Fruit fly (Drosophila melanogaster) whole organism, embryonic: Measurements from ENCODE around the gene Fancl.

ENCODE experiments used
- Adf1 ChIP-seq: fragments of 200-800 bp; sonication (Bioruptor generic); IDR thresholded peaks from 2 replicates; pipeline ENCODE4 v1.3.6; 2022; ENCODE audit warnings: missing biosample characterization, missing genetic modification characterization
- CG11247 ChIP-seq: fragments of 200-800 bp; sonication (Bioruptor generic); IDR thresholded peaks from 2 replicates; pipeline ENCODE4 v1.3.6; 2022; ENCODE audit warnings: missing biosample characterization, missing genetic modification characterization
- CG15269 ChIP-seq: fragments of 200-800 bp; sonication (Bioruptor generic); optimal IDR thresholded peaks from 2 replicates; lab custom pipeline; 2018; ENCODE audit warnings: missing biosample characterization, mild to moderate bottlenecking, missing genetic modification characterization, moderate library complexity
- CG15514 ChIP-seq: fragments of 200-800 bp; sonication (Bioruptor generic); optimal IDR thresholded peaks from 3 replicates; lab custom pipeline; 2017; ENCODE audit warnings: missing biosample characterization, missing genetic modification characterization, mild to moderate bottlenecking, moderate library complexity, missing genetic modification reagents
- CG17359 ChIP-seq: fragments of 200-800 bp; sonication (Bioruptor generic); optimal IDR thresholded peaks from 3 replicates; lab custom pipeline; 2018; ENCODE audit warnings: missing biosample characterization, mild to moderate bottlenecking, missing genetic modification characterization, moderate library complexity
- CG17912 ChIP-seq: fragments of 200-800 bp; sonication (Bioruptor generic); optimal IDR thresholded peaks from 2 replicates; lab custom pipeline; 2018; ENCODE audit warnings: missing biosample characterization, mild to moderate bottlenecking, missing genetic modification characterization
- CG18599 ChIP-seq: fragments of 200-800 bp; sonication (Bioruptor generic); optimal IDR thresholded peaks from 3 replicates; lab custom pipeline; 2017; ENCODE audit warnings: missing biosample characterization, missing genetic modification characterization, mild to moderate bottlenecking, moderate library complexity, missing genetic modification reagents
- CG30403 ChIP-seq: fragments of 200-800 bp; sonication (Bioruptor generic); optimal IDR thresholded peaks from 3 replicates; lab custom pipeline; 2016; ENCODE audit warnings: missing biosample characterization, missing genetic modification characterization
- CG30431 ChIP-seq: fragments of 200-800 bp; sonication (Bioruptor generic); optimal IDR thresholded peaks from 2 replicates; lab custom pipeline; 2017; ENCODE audit warnings: missing biosample characterization, missing genetic modification characterization
- CG33213 ChIP-seq: fragments of 200-800 bp; sonication (Bioruptor generic); optimal IDR thresholded peaks from 3 replicates; lab custom pipeline; 2016; ENCODE audit warnings: missing biosample characterization, missing genetic modification characterization
- CG3847 ChIP-seq: fragments of 200-800 bp; sonication (Bioruptor generic); IDR thresholded peaks from 2 replicates; pipeline ENCODE4 v1.3.6; 2022; ENCODE audit warnings: missing biosample characterization, missing genetic modification characterization
- CG4328 ChIP-seq: fragments of 200-800 bp; sonication (Bioruptor generic); optimal IDR thresholded peaks from 3 replicates; lab custom pipeline; 2017; ENCODE audit warnings: missing biosample characterization, missing genetic modification reagents, missing genetic modification characterization
- CG4404 ChIP-seq: fragments of 200-800 bp; sonication (Bioruptor generic); IDR thresholded peaks from 2 replicates; pipeline ENCODE4 v1.3.6; 2022; ENCODE audit warnings: missing biosample characterization, missing genetic modification characterization
- CG4424 ChIP-seq: fragments of 200-800 bp; sonication (Bioruptor generic); optimal IDR thresholded peaks from 3 replicates; lab custom pipeline; 2016; ENCODE audit warnings: missing biosample characterization, missing genetic modification characterization
- CG6175 ChIP-seq: fragments of 200-800 bp; sonication (Bioruptor generic); IDR thresholded peaks from 3 replicates; pipeline ENCODE4 v1.3.6; 2022; ENCODE audit warnings: missing biosample characterization, missing genetic modification characterization
- CG9215 ChIP-seq: fragments of 200-800 bp; sonication (Bioruptor generic); IDR thresholded peaks from 2 replicates; pipeline ENCODE4 v1.3.6; 2022; ENCODE audit warnings: missing biosample characterization, missing genetic modification characterization
- CG9727 ChIP-seq: fragments of 200-800 bp; sonication (Bioruptor generic); optimal IDR thresholded peaks from 3 replicates; lab custom pipeline; 2017; ENCODE audit warnings: missing biosample characterization, mild to moderate bottlenecking, missing genetic modification characterization
- Camta ChIP-seq: fragments of 200-800 bp; sonication (Bioruptor generic); optimal IDR thresholded peaks from 2 replicates; lab custom pipeline; 2016; ENCODE audit warnings: missing biosample characterization, missing genetic modification characterization
- D ChIP-seq, 2 experiments: fragments of 200-800 bp in 1 of 2; fragments of >200 bp in 1 of 2; sonication (Bioruptor generic) in 1 of 2; optimal IDR thresholded peaks; 2 replicates in 1 of 2; 3 replicates in 1 of 2; lab custom pipeline; 2017; ENCODE audit warnings: mild to moderate bottlenecking in 1 of 2, missing biosample characterization in 1 of 2, missing genetic modification characterization in 1 of 2, missing genetic modification reagents in 1 of 2
- Dad ChIP-seq: fragments of 200-800 bp; sonication (Bioruptor generic); optimal IDR thresholded peaks from 3 replicates; lab custom pipeline; 2016; ENCODE audit warnings: missing biosample characterization, missing genetic modification characterization
- Doc2 ChIP-seq: fragments of 200-800 bp; sonication (Bioruptor generic); IDR thresholded peaks from 2 replicates; pipeline ENCODE4 v1.3.6; 2022; ENCODE audit warnings: missing biosample characterization, missing genetic modification characterization
- Dp ChIP-seq: fragments of 200-800 bp; sonication (Bioruptor generic); optimal IDR thresholded peaks from 2 replicates; lab custom pipeline; 2018; ENCODE audit warnings: missing biosample characterization, mild to moderate bottlenecking, missing genetic modification characterization, moderate library complexity
- E2f2 ChIP-seq: fragments of 200-800 bp; sonication (Bioruptor generic); IDR thresholded peaks from 2 replicates; pipeline ENCODE4 v1.3.6; 2022; ENCODE audit warnings: missing biosample characterization, missing genetic modification characterization
- Gsc ChIP-seq: fragments of 200-800 bp; sonication (Bioruptor generic); IDR thresholded peaks from 2 replicates; pipeline ENCODE4 v1.3.6; 2022; ENCODE audit warnings: missing biosample characterization, missing genetic modification characterization
- HLHmδ ChIP-seq: fragments of 200-800 bp; sonication (Bioruptor generic); optimal IDR thresholded peaks from 2 replicates; lab custom pipeline; 2018; ENCODE audit warnings: missing biosample characterization, mild to moderate bottlenecking, missing genetic modification characterization, moderate library complexity
- Neu2 ChIP-seq: fragments of 200-800 bp; sonication (Bioruptor generic); optimal IDR thresholded peaks from 3 replicates; lab custom pipeline; 2016; ENCODE audit warnings: missing biosample characterization, missing genetic modification characterization, borderline replicate concordance
- Nf-YB ChIP-seq: fragments of 200-800 bp; sonication (Bioruptor generic); optimal IDR thresholded peaks from 3 replicates; lab custom pipeline; 2019; ENCODE audit warnings: missing biosample characterization, mild to moderate bottlenecking, missing genetic modification characterization, moderate library complexity
- Sin3A ChIP-seq: fragments of >200 bp; optimal IDR thresholded peaks from 2 replicates; lab custom pipeline; 2018
- Ssrp ChIP-seq: fragments of 200-800 bp; sonication (Bioruptor generic); optimal IDR thresholded peaks from 2 replicates; lab custom pipeline; 2018; ENCODE audit warnings: missing biosample characterization, mild to moderate bottlenecking, missing genetic modification characterization, moderate library complexity
- amos ChIP-seq: fragments of 200-800 bp; sonication (Bioruptor generic); IDR thresholded peaks from 2 replicates; pipeline ENCODE4 v1.3.6; 2022; ENCODE audit warnings: missing biosample characterization, missing genetic modification characterization; ENCODE audit not compliant: partially characterized antibody
- ap ChIP-seq: fragments of 200-800 bp; sonication (Bioruptor generic); IDR thresholded peaks from 2 replicates; pipeline ENCODE4 v1.3.6; 2022; ENCODE audit warnings: missing biosample characterization, missing genetic modification characterization
- ash1 ChIP-seq: fragments of 200-800 bp; sonication (Bioruptor generic); optimal IDR thresholded peaks from 2 replicates; lab custom pipeline; 2018; ENCODE audit warnings: missing biosample characterization, mild to moderate bottlenecking, missing genetic modification characterization
- az2 ChIP-seq: fragments of 200-800 bp; sonication (Bioruptor generic); optimal IDR thresholded peaks from 3 replicates; lab custom pipeline; 2016; ENCODE audit warnings: missing biosample characterization, missing genetic modification characterization
- cato ChIP-seq: fragments of 200-800 bp; sonication (Bioruptor generic); optimal IDR thresholded peaks from 2 replicates; lab custom pipeline; 2016; ENCODE audit warnings: missing biosample characterization, missing genetic modification characterization, borderline replicate concordance
- chm ChIP-seq: fragments of 200-800 bp; sonication (Bioruptor generic); IDR thresholded peaks from 2 replicates; pipeline ENCODE4 v1.3.6; 2022; ENCODE audit warnings: missing biosample characterization, missing genetic modification characterization
- corto ChIP-seq: fragments of 200-800 bp; sonication (Bioruptor generic); optimal IDR thresholded peaks from 2 replicates; lab custom pipeline; 2016; ENCODE audit warnings: missing biosample characterization, mild to moderate bottlenecking, missing genetic modification characterization, moderate library complexity
- dysf ChIP-seq: fragments of 200-800 bp; sonication (Bioruptor generic); IDR thresholded peaks from 3 replicates; pipeline ENCODE4 v1.3.6; 2022; ENCODE audit warnings: missing biosample characterization, missing genetic modification characterization
- ewg ChIP-seq: fragments of 200-800 bp; sonication (Bioruptor generic); optimal IDR thresholded peaks from 3 replicates; lab custom pipeline; 2017; ENCODE audit warnings: mild to moderate bottlenecking, missing biosample characterization, missing genetic modification reagents, missing genetic modification characterization
- gfzf ChIP-seq: fragments of 200-800 bp; sonication (Bioruptor generic); optimal IDR thresholded peaks from 2 replicates; lab custom pipeline; 2016; ENCODE audit warnings: missing biosample characterization, mild to moderate bottlenecking, missing genetic modification characterization, moderate library complexity
- gsb ChIP-seq: fragments of 200-800 bp; sonication (Bioruptor generic); IDR thresholded peaks from 2 replicates; pipeline ENCODE4 v1.3.6; 2022; ENCODE audit warnings: missing biosample characterization, missing genetic modification characterization
- h ChIP-seq: fragments of >200 bp; optimal IDR thresholded peaks from 2 replicates; lab custom pipeline; 2017
- lab ChIP-seq: fragments of 200-800 bp; sonication (Bioruptor generic); optimal IDR thresholded peaks from 3 replicates; lab custom pipeline; 2017; ENCODE audit warnings: missing biosample characterization, missing genetic modification characterization, mild to moderate bottlenecking, moderate library complexity, missing genetic modification reagents
- oc ChIP-seq: fragments of 200-800 bp; sonication (Bioruptor generic); optimal IDR thresholded peaks from 2 replicates; lab custom pipeline; 2018; ENCODE audit warnings: missing biosample characterization, mild to moderate bottlenecking, missing genetic modification characterization, moderate library complexity
- onecut ChIP-seq: fragments of 200-800 bp; sonication (Bioruptor generic); IDR thresholded peaks from 2 replicates; pipeline ENCODE4 v1.3.6; 2022; ENCODE audit warnings: missing biosample characterization, missing genetic modification characterization
- org-1 ChIP-seq: fragments of 200-800 bp; sonication (Bioruptor generic); optimal IDR thresholded peaks from 2 replicates; lab custom pipeline; 2017; ENCODE audit warnings: missing biosample characterization, missing genetic modification characterization
- sim ChIP-seq: fragments of 200-800 bp; sonication (Bioruptor generic); IDR thresholded peaks from 2 replicates; pipeline ENCODE4 v1.3.6; 2022; ENCODE audit warnings: missing biosample characterization, missing genetic modification characterization
- slbo ChIP-seq: fragments of 200-800 bp; sonication (Bioruptor generic); IDR thresholded peaks from 2 replicates; pipeline ENCODE4 v1.3.6; 2022; ENCODE audit warnings: missing biosample characterization, missing genetic modification characterization
- sob ChIP-seq: fragments of 200-800 bp; sonication (Bioruptor generic); IDR thresholded peaks from 2 replicates; pipeline ENCODE4 v1.3.6; 2022; ENCODE audit warnings: missing biosample characterization, missing genetic modification characterization
- sr ChIP-seq: fragments of 200-800 bp; sonication (Bioruptor generic); IDR thresholded peaks from 3 replicates; pipeline ENCODE4 v1.3.6; 2022; ENCODE audit warnings: missing biosample characterization, missing genetic modification characterization

The Fancl gene

dm6 chr3R:10087206-10087927 lies 34.7 kb upstream of the Fancl start (continued):
- TF ChIP-seq CG18599 (GFP tag; lab: Kevin White, UChicago): peak; percentile 77
- TF ChIP-seq CG30403 (GFP tag; lab: Kevin White, UChicago): peak; percentile 72
- TF ChIP-seq Camta (GFP tag; lab: Kevin White, UChicago): peak; percentile 73
- TF ChIP-seq chm: no peak
- TF ChIP-seq ap: peak; percentile 52; the same call in 1 of the 2 replicates
- peak; percentile 55; the same call in 1 of the 2 replicates for TF ChIP-seq sob (GFP tag; lab: Robert Waterston, UW)
- TF ChIP-seq Doc2: no peak
- peak; percentile 51 for TF ChIP-seq CG3847 (GFP tag; lab: Robert Waterston, UW)
- TF ChIP-seq sr: 0 out of 3 replicates have a peak, but pooled peaks have one; percentile 51
- TF ChIP-seq CG4424: peak; percentile 46
- peak; percentile 88 for TF ChIP-seq slbo (GFP tag; lab: Robert Waterston, UW)
- TF ChIP-seq Ssrp: peak; percentile 44
- peak; percentile 28; the same call in 1 of the 2 replicates for TF ChIP-seq CG4404 (GFP tag; lab: Robert Waterston, UW)
- peak; percentile 40 for TF ChIP-seq cato (GFP tag; lab: Kevin White, UChicago)
- no peak for TF ChIP-seq HLHmδ (GFP tag; lab: Kevin White, UChicago)
- 0 out of 3 replicates have a peak, but pooled peaks have one; percentile 32 for TF ChIP-seq CG6175 (GFP tag; lab: Robert Waterston, UW)
- TF ChIP-seq ash1: no peak
- peak; percentile 79 for TF ChIP-seq lab (GFP tag; lab: Kevin White, UChicago)
- peak; percentile 40 for TF ChIP-seq Gsc (GFP tag; lab: Robert Waterston, UW)
- peak; percentile 69 for TF ChIP-seq corto (GFP tag; lab: Kevin White, UChicago)
- no peak for TF ChIP-seq gfzf
- TF ChIP-seq CG30431 (GFP tag; lab: Kevin White, UChicago): peak; percentile 46
- TF ChIP-seq CG15514 (GFP tag; lab: Kevin White, UChicago): peak; percentile 65
- peak; percentile 26 for TF ChIP-seq ewg (GFP tag; lab: Kevin White, UChicago)
- peak; percentile 64 for TF ChIP-seq CG11247 (GFP tag; lab: Robert Waterston, UW)
- no peak for TF ChIP-seq D (optimal IDR thresholded peaks at IDR 0.05; lab: Kevin White, UChicago)
- TF ChIP-seq D (GFP tag; optimal IDR thresholded peaks at IDR 0.05; lab: Kevin White, UChicago): no peak
- TF ChIP-seq sim (GFP tag; lab: Robert Waterston, UW): no peak
- peak; percentile 68 for TF ChIP-seq az2 (GFP tag; lab: Kevin White, UChicago)
- TF ChIP-seq Dad (GFP tag; lab: Kevin White, UChicago): peak; percentile 47
- no peak for TF ChIP-seq CG17912
- TF ChIP-seq Sin3A (lab: Kevin White, UChicago): no peak
- peak; percentile 72 for TF ChIP-seq CG33213 (GFP tag; lab: Kevin White, UChicago)
- TF ChIP-seq Nf-YB: peak; percentile 11
- TF ChIP-seq CG17359: peak; percentile 62
- peak; percentile 70 for TF ChIP-seq CG9727 (GFP tag; lab: Kevin White, UChicago)
- peak; percentile 52 for TF ChIP-seq CG15269 (tag; lab: Kevin White, UChicago)
- no peak for TF ChIP-seq Dp (GFP tag; lab: Kevin White, UChicago)
- no peak for TF ChIP-seq oc (tag; lab: Kevin White, UChicago)
- TF ChIP-seq CG9215 (GFP tag; lab: Robert Waterston, UW): no peak
- TF ChIP-seq CG4328 (GFP tag; lab: Kevin White, UChicago): no peak
- peak; percentile 59 for TF ChIP-seq gsb (GFP tag; lab: Robert Waterston, UW)
- peak; percentile 80 for TF ChIP-seq dysf (GFP tag; lab: Robert Waterston, UW)
- TF ChIP-seq onecut (GFP tag; lab: Robert Waterston, UW): no peak
- TF ChIP-seq Adf1 (GFP tag; lab: Robert Waterston, UW): peak; percentile 82
- peak; percentile 64 for TF ChIP-seq org-1 (GFP tag; lab: Kevin White, UChicago)
- no peak for TF ChIP-seq Neu2 (GFP tag; lab: Kevin White, UChicago)
- peak; percentile 36; the same call in 1 of the 2 replicates for TF ChIP-seq E2f2 (GFP tag; lab: Robert Waterston, UW)
- TF ChIP-seq amos: no peak
- no peak for TF ChIP-seq h
